Worm (Caenorhabditis elegans) whole organism, young adult: ENCODE measurements around the gene otpl-7.
A peak's percentile ranks its signal among the peaks of the same experiment; 100 is the strongest.

ENCODE experiments used
- B0019.2 ChIP-seq: fragments of 200-800 bp; sonication (Bioruptor generic); conservative IDR thresholded peaks from 2 replicates; pipeline ENCODE4 v1.3.6; 2022; ENCODE audit warnings: missing genetic modification reagents, missing genetic modification characterization, missing compliant biosample characterization
- B0035.1 ChIP-seq: sonication (generic microtip); optimal IDR thresholded peaks from 2 replicates; lab custom pipeline; 2016; ENCODE audit warnings: missing genetic modification characterization, mild to moderate bottlenecking, missing compliant biosample characterization, missing genotype, missing genetic modification reagents
- C17E4.6 ChIP-seq: fragments of 200-800 bp; sonication (Bioruptor generic); IDR thresholded peaks from 2 replicates; pipeline ENCODE4 v1.3.6; 2022; ENCODE audit warnings: missing genetic modification reagents, missing genetic modification characterization, missing compliant biosample characterization
- D2030.7 ChIP-seq: fragments of 200-800 bp; sonication (Bioruptor generic); IDR thresholded peaks from 2 replicates; pipeline ENCODE4 v1.3.6; 2022; ENCODE audit warnings: missing genetic modification reagents, missing genetic modification characterization, missing compliant biosample characterization
- F10E7.11 ChIP-seq: sonication (generic microtip); optimal IDR thresholded peaks from 2 replicates; lab custom pipeline; 2017; ENCODE audit warnings: mild to moderate bottlenecking, missing genetic modification characterization, moderate library complexity, missing compliant biosample characterization
- F22D6.2 ChIP-seq: sonication (generic microtip); optimal IDR thresholded peaks from 2 replicates; lab custom pipeline; 2016; ENCODE audit warnings: mild to moderate bottlenecking, missing genetic modification characterization, missing compliant biosample characterization
- F33H1.4 ChIP-seq: fragments of 200-800 bp; sonication (Bioruptor generic); IDR thresholded peaks from 2 replicates; pipeline ENCODE4 v1.3.6; 2022; ENCODE audit warnings: missing genetic modification reagents, missing genetic modification characterization, missing compliant biosample characterization
- F57A8.1 ChIP-seq: fragments of 200-800 bp; sonication (Bioruptor generic); optimal IDR thresholded peaks from 2 replicates; lab custom pipeline; 2018; ENCODE audit warnings: mild to moderate bottlenecking, missing genetic modification characterization, moderate library complexity, missing compliant biosample characterization
- F57C9.4 ChIP-seq: sonication (generic microtip); optimal IDR thresholded peaks from 2 replicates; lab custom pipeline; 2017; ENCODE audit warnings: mild to moderate bottlenecking, missing genetic modification characterization, missing compliant biosample characterization
- K12H6.12 ChIP-seq: fragments of 200-800 bp; sonication (Bioruptor generic); optimal IDR thresholded peaks from 2 replicates; lab custom pipeline; 2018; ENCODE audit warnings: mild to moderate bottlenecking, missing genetic modification characterization, missing compliant biosample characterization
- ceh-27 ChIP-seq: fragments of 200-800 bp; sonication (Bioruptor generic); optimal IDR thresholded peaks from 2 replicates; lab custom pipeline; 2018; ENCODE audit warnings: mild to moderate bottlenecking, missing genetic modification characterization, moderate library complexity, missing compliant biosample characterization
- ceh-91 ChIP-seq: fragments of 200-800 bp; sonication (Bioruptor generic); IDR thresholded peaks from 2 replicates; pipeline ENCODE4 v1.3.6; 2022; ENCODE audit warnings: missing genetic modification reagents, missing genetic modification characterization, missing compliant biosample characterization
- chd-7 ChIP-seq: sonication (generic microtip); optimal IDR thresholded peaks from 2 replicates; lab custom pipeline; 2016; ENCODE audit warnings: mild to moderate bottlenecking, missing genetic modification characterization, moderate library complexity, missing compliant biosample characterization
- die-1 ChIP-seq: sonication (generic microtip); optimal IDR thresholded peaks from 2 replicates; lab custom pipeline; 2016; ENCODE audit warnings: missing genotype, mild to moderate bottlenecking, missing genetic modification characterization, missing compliant biosample characterization
- efl-1 ChIP-seq: fragments of 150-350 bp; optimal IDR thresholded peaks from 2 replicates; lab custom pipeline; 2014; ENCODE audit warnings: missing biosample characterization, missing genetic modification reagents, missing genetic modification characterization
- egl-44 ChIP-seq: fragments of 200-800 bp; sonication (Bioruptor generic); IDR thresholded peaks from 2 replicates; pipeline ENCODE4 v1.3.6; 2022; ENCODE audit warnings: missing genetic modification reagents, missing genetic modification characterization, missing compliant biosample characterization
- egrh-3 ChIP-seq: fragments of 200-800 bp; sonication (Bioruptor generic); IDR thresholded peaks from 2 replicates; pipeline ENCODE4 v1.3.6; 2022; ENCODE audit warnings: missing genetic modification reagents, missing genetic modification characterization, missing compliant biosample characterization
- him-1 ChIP-seq: sonication (generic microtip); optimal IDR thresholded peaks from 2 replicates; lab custom pipeline; 2016; ENCODE audit warnings: missing genotype, missing genetic modification reagents, missing genetic modification characterization, missing compliant biosample characterization
- hlh-12 ChIP-seq: sonication (generic microtip); optimal IDR thresholded peaks from 2 replicates; lab custom pipeline; 2016; ENCODE audit warnings: missing genetic modification characterization, missing compliant biosample characterization
- hlh-26 ChIP-seq: fragments of 200-800 bp; sonication (Bioruptor generic); conservative IDR thresholded peaks from 2 replicates; pipeline ENCODE4 v1.3.6; 2022; ENCODE audit warnings: missing genetic modification reagents, missing genetic modification characterization, missing compliant biosample characterization
- hmg-1.2 ChIP-seq: fragments of 200-800 bp; sonication (Bioruptor generic); IDR thresholded peaks from 2 replicates; pipeline ENCODE4 v1.3.6; 2022; ENCODE audit warnings: missing genetic modification reagents, missing genetic modification characterization, missing compliant biosample characterization
- lir-1 ChIP-seq: fragments of 200-800 bp; sonication (Bioruptor generic); conservative IDR thresholded peaks from 2 replicates; pipeline ENCODE4 v1.3.6; 2022; ENCODE audit warnings: missing genetic modification reagents, missing genetic modification characterization, missing compliant biosample characterization
- lsl-1 ChIP-seq: fragments of 200-800 bp; sonication (Bioruptor generic); optimal IDR thresholded peaks from 2 replicates; lab custom pipeline; 2018; ENCODE audit warnings: mild to moderate bottlenecking, missing genetic modification characterization, moderate library complexity, missing compliant biosample characterization
- madf-3 ChIP-seq: fragments of 200-800 bp; sonication (Bioruptor generic); IDR thresholded peaks from 2 replicates; pipeline ENCODE4 v1.3.6; 2022; ENCODE audit warnings: missing genetic modification reagents, missing genetic modification characterization, missing compliant biosample characterization
- madf-6 ChIP-seq: fragments of 200-800 bp; sonication (Bioruptor generic); IDR thresholded peaks from 2 replicates; pipeline ENCODE4 v1.3.6; 2022; ENCODE audit warnings: missing genetic modification reagents, missing genetic modification characterization, missing compliant biosample characterization
- madf-8 ChIP-seq: fragments of 200-800 bp; sonication (Bioruptor generic); conservative IDR thresholded peaks from 2 replicates; pipeline ENCODE4 v1.3.6; 2022; ENCODE audit warnings: missing genetic modification reagents, missing genetic modification characterization, missing compliant biosample characterization
- mcd-1 ChIP-seq: fragments of 200-800 bp; sonication (Bioruptor generic); IDR thresholded peaks from 2 replicates; pipeline ENCODE4 v1.3.6; 2022; ENCODE audit warnings: missing genetic modification reagents, missing genetic modification characterization, missing compliant biosample characterization
- mes-4 ChIP-seq: sonication (generic microtip); optimal IDR thresholded peaks from 2 replicates; lab custom pipeline; 2016; ENCODE audit warnings: missing genotype, missing genetic modification characterization, missing compliant biosample characterization
- mxl-1 ChIP-seq: sonication (generic microtip); optimal IDR thresholded peaks from 2 replicates; lab custom pipeline; 2016; ENCODE audit warnings: missing genetic modification characterization, missing compliant biosample characterization
- nfya-2 ChIP-seq: fragments of 200-800 bp; sonication (Bioruptor generic); IDR thresholded peaks from 2 replicates; pipeline ENCODE4 v1.3.6; 2022; ENCODE audit warnings: missing genetic modification reagents, missing genetic modification characterization, missing compliant biosample characterization
- pbrm-1 ChIP-seq: fragments of 200-800 bp; sonication (Bioruptor generic); IDR thresholded peaks from 2 replicates; pipeline ENCODE4 v1.3.6; 2022; ENCODE audit warnings: missing genetic modification reagents, missing genetic modification characterization, missing compliant biosample characterization
- snpc-1.1 ChIP-seq: sonication (generic microtip); optimal IDR thresholded peaks from 2 replicates; lab custom pipeline; 2017; ENCODE audit warnings: missing genetic modification characterization, mild to moderate bottlenecking, missing compliant biosample characterization, antibody characterized with exemption, moderate library complexity, missing genotype, missing genetic modification reagents; ENCODE audit not compliant: insufficient read depth
- somi-1 ChIP-seq: fragments of 200-800 bp; sonication (Bioruptor generic); optimal IDR thresholded peaks from 2 replicates; lab custom pipeline; 2018; ENCODE audit warnings: mild to moderate bottlenecking, missing genetic modification characterization, missing compliant biosample characterization
- tbp1 ChIP-seq: fragments of 200-800 bp; sonication (Bioruptor generic); optimal IDR thresholded peaks from 2 replicates; lab custom pipeline; 2018; ENCODE audit warnings: mild to moderate bottlenecking, missing genetic modification characterization, missing compliant biosample characterization
- xnd-1 ChIP-seq: sonication (generic microtip); optimal IDR thresholded peaks from 2 replicates; lab custom pipeline; 2016; ENCODE audit warnings: missing genotype, missing genetic modification reagents, missing genetic modification characterization, missing compliant biosample characterization
- ztf-18 ChIP-seq: sonication (generic microtip); optimal IDR thresholded peaks from 2 replicates; lab custom pipeline; 2016; ENCODE audit warnings: missing genotype, mild to moderate bottlenecking, missing genetic modification characterization, missing compliant biosample characterization
- ztf-25 ChIP-seq: fragments of 200-800 bp; sonication (Bioruptor generic); IDR thresholded peaks from 2 replicates; pipeline ENCODE4 v1.3.6; 2022; ENCODE audit warnings: missing genetic modification reagents, missing genetic modification characterization, missing compliant biosample characterization

The otpl-7 gene

DNA sequence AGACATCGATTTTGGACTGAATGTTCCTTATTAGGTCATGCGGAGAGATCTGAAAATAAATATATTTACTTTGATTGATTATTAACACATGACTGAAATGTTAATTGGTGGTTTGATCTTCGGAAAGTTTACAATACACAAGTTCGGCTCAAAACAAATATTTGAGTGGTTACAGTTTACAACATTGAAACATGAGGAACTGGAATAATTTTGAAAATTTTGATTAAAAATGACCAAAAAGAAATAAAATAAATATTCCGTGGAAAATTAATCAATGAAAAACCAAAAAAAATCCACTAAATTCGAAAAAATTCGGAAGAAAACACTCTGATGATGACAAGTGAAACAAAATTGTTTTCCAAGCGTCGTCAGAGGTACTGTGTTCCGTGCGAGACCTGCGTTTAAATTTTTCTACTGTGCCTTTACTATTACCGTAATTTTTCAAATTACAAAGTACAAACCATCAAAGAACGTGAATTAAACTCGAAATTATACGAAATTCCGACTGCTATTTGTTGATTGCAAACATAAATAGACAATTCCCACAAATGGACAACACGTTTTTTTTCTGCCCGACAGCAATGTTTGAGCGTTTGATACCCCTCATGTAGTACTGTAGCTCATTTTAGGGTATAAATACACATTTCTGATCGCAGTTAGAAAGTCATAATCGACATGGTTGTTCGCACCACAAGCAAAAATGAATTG is at the start of gene otpl-7, which contains the start of gene F45F2.11:
Gene otpl-7, plus strand, starts transcription at position 658 of the 708 bp plus-strand sequence.
Gene F45F2.11, minus strand, starts transcription at position 51 of the 708 bp plus-strand sequence.
- TF ChIP-seq madf-8 (GFP tag; lab: Robert Waterston, UW) = peak; percentile 50
- no peak for TF ChIP-seq hlh-26 (GFP tag; lab: Robert Waterston, UW)
- no peak for TF ChIP-seq snpc-1.1
- no peak for TF ChIP-seq F57C9.4 (tag; lab: Kevin White, UChicago)
- TF ChIP-seq F33H1.4 (GFP tag; lab: Robert Waterston, UW) = peak; percentile 91
- TF ChIP-seq xnd-1 (tag; lab: Kevin White, UChicago) = peak; percentile 94
- no peak for TF ChIP-seq K12H6.12 (tag; lab: Kevin White, UChicago)
- no peak for TF ChIP-seq ztf-25 (GFP tag; lab: Robert Waterston, UW)
- peak; percentile 2 for TF ChIP-seq efl-1 (GFP tag; lab: Kevin White, UChicago)
- TF ChIP-seq mxl-1 = no peak
- no peak for TF ChIP-seq ceh-91 (GFP tag; lab: Robert Waterston, UW)
- TF ChIP-seq die-1 (tag; lab: Kevin White, UChicago) = no peak
- TF ChIP-seq mes-4 (tag; lab: Kevin White, UChicago) = no peak
- TF ChIP-seq hlh-12 (tag; lab: Kevin White, UChicago) = no peak
- TF ChIP-seq him-1 (tag; lab: Kevin White, UChicago) = peak; percentile 69
- no peak for TF ChIP-seq nfya-2 (GFP tag; lab: Robert Waterston, UW)
- TF ChIP-seq tbp1 (GFP tag; lab: Kevin White, UChicago) = peak; percentile 8
- no peak for TF ChIP-seq F57A8.1 (GFP tag; lab: Kevin White, UChicago)
- peak; percentile 94 for TF ChIP-seq lsl-1 (GFP tag; lab: Kevin White, UChicago)
- TF ChIP-seq mcd-1 (GFP tag; lab: Robert Waterston, UW) = no peak
- TF ChIP-seq somi-1 = no peak
- no peak for TF ChIP-seq F10E7.11 (tag; lab: Kevin White, UChicago)
- TF ChIP-seq pbrm-1 (GFP tag; lab: Robert Waterston, UW) = no peak
- no peak for TF ChIP-seq ztf-18 (tag; lab: Kevin White, UChicago)
- TF ChIP-seq egrh-3 (GFP tag; lab: Robert Waterston, UW) = no peak
- no peak; the same call in 1 of the 2 replicates for TF ChIP-seq hmg-1.2
- TF ChIP-seq madf-6 = peak; percentile 89
- TF ChIP-seq chd-7 = no peak
- TF ChIP-seq lir-1 (GFP tag; lab: Robert Waterston, UW) = no peak
- peak; percentile 28; the same call in 1 of the 2 replicates for TF ChIP-seq D2030.7 (GFP tag; lab: Robert Waterston, UW)
- TF ChIP-seq B0035.1 (tag; lab: Kevin White, UChicago) = no peak
- TF ChIP-seq madf-3 (GFP tag; lab: Robert Waterston, UW) = 0 out of 2 replicates have a peak, but pooled peaks have one; percentile 35
- TF ChIP-seq, all 124 proteins: peak for 10

DNA sequence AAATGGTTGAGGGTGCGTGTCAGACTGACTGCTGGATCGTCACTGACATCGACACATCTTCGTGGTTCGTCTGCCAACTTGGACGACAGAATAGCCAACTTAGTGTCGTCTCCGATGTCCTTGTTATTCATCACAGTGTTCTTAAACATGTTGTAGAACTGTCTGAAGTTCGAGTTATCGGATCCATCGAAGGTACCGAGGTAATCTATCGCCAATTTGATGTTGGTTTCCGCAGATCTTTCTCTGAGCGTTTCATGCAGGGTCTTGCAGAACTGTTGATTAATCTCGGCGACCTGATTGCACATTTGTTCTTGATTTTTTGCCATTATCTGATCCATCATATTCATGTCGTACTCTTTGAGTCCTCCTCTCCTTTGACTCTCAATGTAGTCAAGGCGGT is 40.0 kb upstream of the otpl-7 start:
- TF ChIP-seq B0019.2 (no peak), egl-44 (no peak), F22D6.2 (tag; lab: Kevin White, UChicago) (no peak), lir-1 (GFP tag; lab: Robert Waterston, UW) (no peak), B0035.1 (tag; lab: Kevin White, UChicago) (no peak), C17E4.6 (GFP tag; lab: Robert Waterston, UW) (no peak), ceh-27 (no peak), madf-3 (GFP tag; lab: Robert Waterston, UW) (no peak), lsl-1 (GFP tag; lab: Kevin White, UChicago) (no peak), chd-7 (no peak)
